Fruit fly (Drosophila melanogaster) whole organism, embryonic: Measurements from ENCODE around the gene Oatp26F.

Experiments used
- BEAF-32 ChIP-seq: fragments of 200-800 bp; sonication (Bioruptor generic); optimal IDR thresholded peaks from 3 replicates; lab custom pipeline; 2017; ENCODE audit warnings: missing biosample characterization, missing genetic modification characterization, mild to moderate bottlenecking, moderate library complexity, missing genetic modification reagents
- CG10366 ChIP-seq: fragments of 200-800 bp; sonication (Bioruptor generic); IDR thresholded peaks from 2 replicates; pipeline ENCODE4 v1.3.6; 2022; ENCODE audit warnings: missing biosample characterization, missing genetic modification characterization
- CG11398 ChIP-seq: fragments of 200-800 bp; sonication (Bioruptor generic); optimal IDR thresholded peaks from 2 replicates; lab custom pipeline; 2016; ENCODE audit warnings: missing biosample characterization, missing genetic modification characterization
- CG12104 ChIP-seq: fragments of 200-800 bp; sonication (Bioruptor generic); optimal IDR thresholded peaks from 3 replicates; lab custom pipeline; 2016; ENCODE audit warnings: missing biosample characterization, missing genetic modification characterization
- CG14860 ChIP-seq: fragments of 200-800 bp; sonication (Bioruptor generic); IDR thresholded peaks from 3 replicates; pipeline ENCODE4 v1.3.6; 2022; ENCODE audit warnings: missing biosample characterization, missing genetic modification characterization; ENCODE audit not compliant: partially characterized antibody
- CG15479 ChIP-seq: fragments of 200-800 bp; sonication (Bioruptor generic); optimal IDR thresholded peaks from 3 replicates; lab custom pipeline; 2019; ENCODE audit warnings: missing biosample characterization, mild to moderate bottlenecking, missing genetic modification characterization, moderate library complexity
- CG2129 ChIP-seq: fragments of 200-800 bp; sonication (Bioruptor generic); IDR thresholded peaks from 2 replicates; pipeline ENCODE4 v1.3.6; 2022; ENCODE audit warnings: missing biosample characterization, missing genetic modification characterization; ENCODE audit not compliant: partially characterized antibody
- CG43689 ChIP-seq: fragments of 200-800 bp; sonication (Bioruptor generic); IDR thresholded peaks from 2 replicates; pipeline ENCODE4 v1.3.6; 2022; ENCODE audit warnings: missing biosample characterization, missing genetic modification characterization
- CG4854 ChIP-seq: fragments of 200-800 bp; sonication (Bioruptor generic); optimal IDR thresholded peaks from 2 replicates; lab custom pipeline; 2016; ENCODE audit warnings: missing biosample characterization, missing genetic modification characterization, inconsistent platforms
- CG5953 ChIP-seq: fragments of 200-800 bp; sonication (Bioruptor generic); IDR thresholded peaks from 2 replicates; pipeline ENCODE4 v1.3.6; 2022; ENCODE audit warnings: missing biosample characterization, missing genetic modification characterization
- CG6254 ChIP-seq: fragments of 200-800 bp; sonication (Bioruptor generic); optimal IDR thresholded peaks from 3 replicates; lab custom pipeline; 2017; ENCODE audit warnings: mild to moderate bottlenecking, missing biosample characterization, missing genetic modification reagents, missing genetic modification characterization
- CG6791 ChIP-seq: fragments of 200-800 bp; sonication (Bioruptor generic); IDR thresholded peaks from 3 replicates; pipeline ENCODE4 v1.3.6; 2022; ENCODE audit warnings: missing biosample characterization, missing genetic modification characterization; ENCODE audit not compliant: partially characterized antibody
- CG7372 ChIP-seq: fragments of 200-800 bp; sonication (Bioruptor generic); IDR thresholded peaks from 2 replicates; pipeline ENCODE4 v1.3.6; 2022; ENCODE audit warnings: missing biosample characterization, missing genetic modification characterization
- CG9817 ChIP-seq: fragments of 200-800 bp; sonication (Bioruptor generic); optimal IDR thresholded peaks from 2 replicates; lab custom pipeline; 2018; ENCODE audit warnings: missing biosample characterization, mild to moderate bottlenecking, missing genetic modification characterization, moderate library complexity
- D19A ChIP-seq: fragments of 200-800 bp; optimal IDR thresholded peaks from 3 replicates; lab custom pipeline; 2019; ENCODE audit warnings: missing biosample characterization, mild to moderate bottlenecking, missing genetic modification characterization, moderate library complexity
- Deaf1 ChIP-seq: fragments of 200-800 bp; optimal IDR thresholded peaks from 3 replicates; lab custom pipeline; 2019; ENCODE audit warnings: missing biosample characterization, mild to moderate bottlenecking, missing genetic modification characterization, moderate library complexity
- Dek ChIP-seq: fragments of 200-800 bp; sonication (Bioruptor generic); optimal IDR thresholded peaks from 3 replicates; lab custom pipeline; 2019; ENCODE audit warnings: missing biosample characterization, mild to moderate bottlenecking, missing genetic modification characterization, moderate library complexity
- E2f2 ChIP-seq: fragments of 200-800 bp; sonication (Bioruptor generic); IDR thresholded peaks from 2 replicates; pipeline ENCODE4 v1.3.6; 2022; ENCODE audit warnings: missing biosample characterization, missing genetic modification characterization
- Ets97D ChIP-seq: fragments of 200-800 bp; sonication (Bioruptor generic); optimal IDR thresholded peaks from 3 replicates; lab custom pipeline; 2016; ENCODE audit warnings: missing biosample characterization, missing genetic modification characterization
- H2.0 ChIP-seq: fragments of 200-800 bp; sonication (Bioruptor generic); IDR thresholded peaks from 2 replicates; pipeline ENCODE4 v1.3.6; 2022; ENCODE audit warnings: missing biosample characterization, missing genetic modification characterization
- MBD-R2 ChIP-seq: fragments of 200-800 bp; sonication (Bioruptor generic); IDR thresholded peaks from 2 replicates; pipeline ENCODE4 v1.3.6; 2022; ENCODE audit warnings: missing biosample characterization, missing genetic modification characterization
- Mad ChIP-seq: fragments of 200-800 bp; sonication (Bioruptor generic); optimal IDR thresholded peaks from 2 replicates; lab custom pipeline; 2016; ENCODE audit warnings: missing biosample characterization, missing genetic modification characterization
- Poxn ChIP-seq: fragments of 200-800 bp; sonication (Bioruptor generic); IDR thresholded peaks from 2 replicates; pipeline ENCODE4 v1.3.6; 2022; ENCODE audit warnings: missing biosample characterization, missing genetic modification characterization
- Scr ChIP-seq: fragments of 200-800 bp; sonication (Bioruptor generic); IDR thresholded peaks from 2 replicates; pipeline ENCODE4 v1.3.6; 2022; ENCODE audit warnings: missing biosample characterization, missing genetic modification characterization; ENCODE audit not compliant: partially characterized antibody
- Ssrp ChIP-seq: fragments of 200-800 bp; sonication (Bioruptor generic); optimal IDR thresholded peaks from 2 replicates; lab custom pipeline; 2018; ENCODE audit warnings: missing biosample characterization, mild to moderate bottlenecking, missing genetic modification characterization, moderate library complexity
- ab ChIP-seq: fragments of 200-800 bp; sonication (Bioruptor generic); optimal IDR thresholded peaks from 2 replicates; lab custom pipeline; 2016; ENCODE audit warnings: missing biosample characterization, missing genetic modification characterization
- amos ChIP-seq: fragments of 200-800 bp; sonication (Bioruptor generic); IDR thresholded peaks from 2 replicates; pipeline ENCODE4 v1.3.6; 2022; ENCODE audit warnings: missing biosample characterization, missing genetic modification characterization; ENCODE audit not compliant: partially characterized antibody
- caup ChIP-seq: fragments of 200-800 bp; sonication (Bioruptor generic); optimal IDR thresholded peaks from 3 replicates; lab custom pipeline; 2017; ENCODE audit warnings: missing biosample characterization, mild to moderate bottlenecking, missing genetic modification characterization, moderate library complexity; ENCODE audit not compliant: severe bottlenecking
- chif ChIP-seq, 2 experiments: fragments of 200-800 bp; sonication (Bioruptor generic); optimal IDR thresholded peaks; 3 replicates each; lab custom pipeline; 2016; ENCODE audit warnings: missing biosample characterization in 2 of 2, missing genetic modification characterization in 2 of 2
- chm ChIP-seq: fragments of 200-800 bp; sonication (Bioruptor generic); IDR thresholded peaks from 2 replicates; pipeline ENCODE4 v1.3.6; 2022; ENCODE audit warnings: missing biosample characterization, missing genetic modification characterization
- corto ChIP-seq: fragments of 200-800 bp; sonication (Bioruptor generic); optimal IDR thresholded peaks from 2 replicates; lab custom pipeline; 2016; ENCODE audit warnings: missing biosample characterization, mild to moderate bottlenecking, missing genetic modification characterization, moderate library complexity
- grau ChIP-seq: fragments of 200-800 bp; optimal IDR thresholded peaks from 3 replicates; lab custom pipeline; 2019; ENCODE audit warnings: missing biosample characterization, mild to moderate bottlenecking, missing genetic modification characterization, moderate library complexity
- ham ChIP-seq: fragments of 200-800 bp; sonication (Bioruptor generic); IDR thresholded peaks from 2 replicates; pipeline ENCODE4 v1.3.6; 2022; ENCODE audit warnings: missing biosample characterization, missing genetic modification characterization
- hb ChIP-seq: fragments of 200-800 bp; sonication (Bioruptor generic); IDR thresholded peaks from 3 replicates; pipeline ENCODE4 v1.3.6; 2022; ENCODE audit warnings: missing biosample characterization, missing genetic modification characterization; ENCODE audit not compliant: partially characterized antibody
- hbn ChIP-seq: fragments of 200-800 bp; sonication (Bioruptor generic); IDR thresholded peaks from 2 replicates; pipeline ENCODE4 v1.3.6; 2022; ENCODE audit warnings: missing biosample characterization, missing genetic modification characterization; ENCODE audit not compliant: partially characterized antibody
- jigr1 ChIP-seq: fragments of 200-800 bp; sonication (Bioruptor generic); IDR thresholded peaks from 3 replicates; pipeline ENCODE4 v1.3.6; 2022; ENCODE audit warnings: missing biosample characterization, missing genetic modification characterization
- mirr ChIP-seq: fragments of 200-800 bp; sonication (Bioruptor generic); optimal IDR thresholded peaks from 3 replicates; lab custom pipeline; 2018; ENCODE audit warnings: missing biosample characterization, mild to moderate bottlenecking, missing genetic modification characterization
- nerfin-2 ChIP-seq: fragments of 200-800 bp; sonication (Bioruptor generic); IDR thresholded peaks from 2 replicates; pipeline ENCODE4 v1.3.6; 2022; ENCODE audit warnings: missing biosample characterization, missing genetic modification characterization; ENCODE audit not compliant: partially characterized antibody
- salm ChIP-seq: fragments of 200-800 bp; sonication (Bioruptor generic); optimal IDR thresholded peaks from 2 replicates; lab custom pipeline; 2018; ENCODE audit warnings: missing biosample characterization, mild to moderate bottlenecking, missing genetic modification characterization
- sens-2 ChIP-seq: fragments of 200-800 bp; sonication (Bioruptor generic); IDR thresholded peaks from 2 replicates; pipeline ENCODE4 v1.3.6; 2022; ENCODE audit warnings: missing biosample characterization, missing genetic modification characterization
- sr ChIP-seq: fragments of 200-800 bp; sonication (Bioruptor generic); IDR thresholded peaks from 3 replicates; pipeline ENCODE4 v1.3.6; 2022; ENCODE audit warnings: missing biosample characterization, missing genetic modification characterization
- tna ChIP-seq: fragments of 200-800 bp; sonication (Bioruptor generic); IDR thresholded peaks from 2 replicates; pipeline ENCODE4 v1.3.6; 2022; ENCODE audit warnings: missing biosample characterization, missing genetic modification characterization; ENCODE audit not compliant: partially characterized antibody
- trem ChIP-seq: fragments of 200-800 bp; optimal IDR thresholded peaks from 3 replicates; lab custom pipeline; 2019; ENCODE audit warnings: missing biosample characterization, mild to moderate bottlenecking, missing genetic modification characterization, moderate library complexity
- trh ChIP-seq: fragments of 200-800 bp; sonication (Bioruptor generic); optimal IDR thresholded peaks from 2 replicates; lab custom pipeline; 2016; ENCODE audit warnings: missing biosample characterization, missing genetic modification characterization
- zen ChIP-seq: fragments of 200-800 bp; sonication (Bioruptor generic); optimal IDR thresholded peaks from 3 replicates; lab custom pipeline; 2018; ENCODE audit warnings: missing biosample characterization, mild to moderate bottlenecking, missing genetic modification characterization, moderate library complexity

The Oatp26F gene

DNA sequence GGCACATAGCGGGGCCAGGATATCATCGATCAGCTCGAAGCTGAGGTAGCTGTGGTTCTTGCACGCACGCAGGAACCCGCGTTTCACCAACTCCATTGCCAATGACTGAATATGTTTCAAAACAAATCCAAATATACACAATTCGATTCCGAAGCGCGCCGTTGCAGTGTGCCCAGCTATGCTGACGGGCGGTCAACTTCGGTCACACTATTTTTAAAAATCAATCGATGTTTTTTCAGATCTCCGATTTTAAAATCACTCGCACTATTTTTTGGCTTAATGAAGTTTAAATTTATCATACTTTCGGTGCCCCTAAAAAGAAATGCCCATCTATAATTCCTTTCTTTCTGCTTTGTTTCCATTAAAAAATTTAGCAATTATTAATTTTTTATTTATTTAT, 45.2 kb upstream of the Oatp26F start, which contains the start of gene Nse1 (continued):
- no peak for TF ChIP-seq salm
- TF ChIP-seq Deaf1 (tag; lab: Kevin White, UChicago): no peak
- peak; percentile 34 for TF ChIP-seq trem (tag; lab: Kevin White, UChicago)
- TF ChIP-seq E2f2 (GFP tag; lab: Robert Waterston, UW): peak; percentile 97
- no peak for TF ChIP-seq corto
- TF ChIP-seq tna (GFP tag; lab: Robert Waterston, UW): peak; percentile 72
- TF ChIP-seq nerfin-2 (GFP tag; lab: Robert Waterston, UW): 0 out of 2 replicates have a peak, but pooled peaks have one; percentile 36
- TF ChIP-seq CG43689: no peak
- peak; percentile 79 for TF ChIP-seq amos (GFP tag; lab: Robert Waterston, UW)
- TF ChIP-seq Ets97D (GFP tag; lab: Kevin White, UChicago): peak; percentile 46
- no peak for TF ChIP-seq trh (GFP tag; lab: Kevin White, UChicago)
- TF ChIP-seq CG12104 (GFP tag; lab: Kevin White, UChicago): no peak
- no peak for TF ChIP-seq ab (GFP tag; lab: Kevin White, UChicago)
- TF ChIP-seq hbn (GFP tag; lab: Robert Waterston, UW): peak; percentile 75

- TF ChIP-seq grau (tag; lab: Kevin White, UChicago): peak; percentile 26
- TF ChIP-seq CG10366 (GFP tag; lab: Robert Waterston, UW): no peak
These were observed 44.3 kb upstream of the Oatp26F start, which contains the start of gene cort for dm6 chr2L:6676535-6676934. cort (minus strand) TSS chr2L:6676635.

DNA sequence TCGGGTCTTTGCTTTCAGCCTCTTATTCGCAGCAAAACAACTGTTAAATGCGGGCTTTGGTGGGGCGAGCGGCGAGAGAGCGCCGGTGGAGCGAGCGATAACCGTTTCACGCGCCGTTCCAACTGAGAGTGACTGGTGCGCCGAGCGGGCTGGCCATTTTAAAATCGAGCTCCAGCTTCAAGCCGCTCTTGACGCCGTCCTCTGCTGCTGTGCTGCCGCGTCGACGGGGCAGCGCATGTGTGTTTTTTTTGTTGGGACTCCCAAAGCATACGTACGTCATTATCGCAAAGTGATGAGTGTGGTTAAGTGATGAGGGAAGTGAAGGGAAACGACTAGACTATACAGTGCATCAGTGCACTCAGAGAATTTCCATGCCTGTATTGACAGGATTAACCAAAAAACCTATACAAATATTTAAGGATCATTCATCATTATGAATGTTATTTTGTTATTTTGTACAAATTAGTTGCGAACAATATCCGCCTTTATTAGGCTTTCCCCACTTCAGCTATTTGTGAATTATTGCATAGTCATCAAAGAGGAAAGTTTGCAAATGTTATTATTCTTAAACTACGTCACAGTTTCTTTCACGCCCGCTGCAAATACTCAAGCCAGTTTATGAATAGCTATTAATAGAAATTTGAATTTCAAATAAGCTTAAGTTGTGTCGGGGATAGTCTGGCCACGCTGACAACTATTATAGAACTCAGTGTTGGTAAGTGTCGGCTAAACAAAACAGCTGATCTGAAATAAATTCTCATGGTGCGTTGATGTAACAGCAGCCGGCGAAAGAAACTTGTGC, 41.2 kb upstream of the Oatp26F start, which contains the start of gene Spn27A:
Gene Spn27A (minus strand): TSS at position 137 of the 802 bp plus-strand sequence.
- no peak for TF ChIP-seq sr (GFP tag; lab: Robert Waterston, UW)
- TF ChIP-seq CG9817 (tag; lab: Kevin White, UChicago): peak; percentile 25
- no peak for TF ChIP-seq CG15479
- TF ChIP-seq Scr (GFP tag; lab: Robert Waterston, UW): peak; percentile 24; the same call in 1 of the 2 replicates
- TF ChIP-seq CG2129 (GFP tag; lab: Robert Waterston, UW): no peak
- TF ChIP-seq CG14860: no peak
- TF ChIP-seq CG6254 (GFP tag; lab: Kevin White, UChicago): no peak
- peak; percentile 23 for TF ChIP-seq caup
- no peak for TF ChIP-seq hb (GFP tag; lab: Robert Waterston, UW)
- TF ChIP-seq mirr (GFP tag; lab: Kevin White, UChicago): peak; percentile 25
- TF ChIP-seq CG5953 (GFP tag; lab: Robert Waterston, UW): no peak
- no peak for TF ChIP-seq ham (GFP tag; lab: Robert Waterston, UW)
- TF ChIP-seq Dek: peak; percentile 43
- TF ChIP-seq MBD-R2 (GFP tag; lab: Robert Waterston, UW): peak; percentile 97
- peak in 1 of 2 experiments; percentile 56 for TF ChIP-seq chif (GFP tag; optimal IDR thresholded peaks at IDR 0.05; lab: Kevin White, UChicago)
- TF ChIP-seq CG7372 (GFP tag; lab: Robert Waterston, UW): no peak
- no peak for TF ChIP-seq jigr1 (GFP tag; lab: Robert Waterston, UW)
- TF ChIP-seq D19A (tag; lab: Kevin White, UChicago): no peak
- no peak for TF ChIP-seq CG11398
- peak; percentile 42 for TF ChIP-seq BEAF-32 (GFP tag; lab: Kevin White, UChicago)
- TF ChIP-seq sens-2: peak; percentile 7; the same call in 1 of the 2 replicates
- TF ChIP-seq H2.0 (GFP tag; lab: Robert Waterston, UW): no peak
- peak; percentile 35 for TF ChIP-seq CG4854 (GFP tag; lab: Kevin White, UChicago)
- TF ChIP-seq Mad (GFP tag; lab: Kevin White, UChicago): no peak
- TF ChIP-seq CG6791: no peak
- no peak; the same call in 1 of the 2 replicates for TF ChIP-seq chm (GFP tag; lab: Robert Waterston, UW)
- TF ChIP-seq Ssrp: peak; percentile 64
- peak; percentile 46 for TF ChIP-seq trem (tag; lab: Kevin White, UChicago)
- TF ChIP-seq zen: peak; percentile 50
- TF ChIP-seq Poxn: no peak
